Worm (Caenorhabditis elegans): Measurements from ENCODE around the gene F36D4.6.

DNA sequence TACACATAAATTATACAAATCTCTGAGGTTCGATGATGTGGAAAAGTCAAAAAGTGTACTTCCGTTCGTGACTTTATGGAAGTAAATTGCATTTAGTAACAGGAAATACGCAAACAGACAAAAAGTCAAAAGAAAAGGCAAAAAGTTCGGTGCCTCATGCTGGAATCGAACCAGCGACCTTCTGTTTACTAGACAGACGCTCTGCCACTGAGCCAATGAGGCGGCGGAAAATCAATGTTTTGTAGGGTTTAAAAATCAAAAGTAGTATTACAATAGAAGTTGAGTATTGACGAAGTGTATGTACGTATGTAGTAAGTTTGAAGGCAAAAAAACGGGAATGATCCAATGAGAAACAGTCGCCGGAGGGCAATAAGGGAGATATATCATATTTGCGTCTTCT, 20.1 kb downstream of the F36D4.6 start:
- no peak for TF ChIP-seq lin-35 (GFP tag; optimal IDR thresholded peaks at IDR 0.05)
- no peak for TF ChIP-seq B0336.3 (GFP tag; IDR thresholded peaks at IDR 0.05)
- no peak for TF ChIP-seq tbx-9 (tag; optimal IDR thresholded peaks at IDR 0.05; ENCODE audit: borderline replicate concordance)
- TF ChIP-seq pha-4 (tag; optimal IDR thresholded peaks at IDR 0.05): no peak
- TF ChIP-seq ama-1 (optimal IDR thresholded peaks at IDR 0.05): no peak
- no peak for TF ChIP-seq ama-1 (GFP tag; optimal IDR thresholded peaks at IDR 0.05)
- no peak for TF ChIP-seq ceh-79 (tag; optimal IDR thresholded peaks at IDR 0.05)
- TF ChIP-seq Y95B8A.8 (GFP tag; IDR thresholded peaks at IDR 0.05): no peak
- TF ChIP-seq ceh-91 (GFP tag; IDR thresholded peaks at IDR 0.05): no peak
- no peak for TF ChIP-seq dox-1 (GFP tag; IDR thresholded peaks at IDR 0.05)
- no peak for TF ChIP-seq zfh-2 (GFP tag; conservative IDR thresholded peaks at IDR 0.05)
- no peak for TF ChIP-seq Y79H2A.3 (GFP tag; conservative IDR thresholded peaks at IDR 0.05)
